Worm (Caenorhabditis elegans) whole organism, L2 larva: Measurements from ENCODE around the gene adh-5.

Source experiments
- C34F6.9 ChIP-seq: fragments of 150-350 bp; optimal IDR thresholded peaks from 2 replicates; lab custom pipeline; 2014; ENCODE audit warnings: missing biosample characterization, missing genetic modification characterization
- R02D3.7 ChIP-seq: fragments of 150-350 bp; optimal IDR thresholded peaks from 2 replicates; lab custom pipeline; 2014; ENCODE audit warnings: missing biosample characterization, missing genetic modification characterization
- Y55F3AM.14 ChIP-seq: fragments of 200-800 bp; sonication (Bioruptor generic); optimal IDR thresholded peaks from 2 replicates; lab custom pipeline; 2018; ENCODE audit warnings: mild to moderate bottlenecking, missing genetic modification characterization, missing compliant biosample characterization
- ZK546.5 ChIP-seq: sonication (generic microtip); optimal IDR thresholded peaks from 2 replicates; lab custom pipeline; 2017; ENCODE audit warnings: missing biosample characterization, missing genetic modification characterization
- alr-1 ChIP-seq: fragments of 150-350 bp; optimal IDR thresholded peaks from 2 replicates; lab custom pipeline; 2014; ENCODE audit warnings: missing biosample characterization, missing genetic modification characterization
- aly-2 ChIP-seq: fragments of 150-350 bp; optimal IDR thresholded peaks from 2 replicates; lab custom pipeline; 2014; ENCODE audit warnings: missing biosample characterization, missing genetic modification characterization
- ama-1 ChIP-seq: fragments of 150-350 bp; optimal IDR thresholded peaks from 2 replicates; lab custom pipeline; 2018; ENCODE audit warnings: inconsistent platforms
- blmp-1 ChIP-seq: sonication (generic microtip); optimal IDR thresholded peaks from 2 replicates; lab custom pipeline; 2017; ENCODE audit warnings: missing genetic modification characterization, mild to moderate bottlenecking, missing compliant biosample characterization, antibody characterized with exemption, moderate library complexity; ENCODE audit not compliant: insufficient read depth
- ceh-82 ChIP-seq: fragments of 150-350 bp; optimal IDR thresholded peaks from 2 replicates; lab custom pipeline; 2014; ENCODE audit warnings: missing biosample characterization, missing genetic modification characterization
- crh-2 ChIP-seq: sonication (generic microtip); optimal IDR thresholded peaks from 2 replicates; lab custom pipeline; 2017; ENCODE audit warnings: missing biosample characterization, missing genetic modification characterization
- dmd-4 ChIP-seq: sonication (generic microtip); optimal IDR thresholded peaks from 2 replicates; lab custom pipeline; 2017; ENCODE audit warnings: missing biosample characterization, missing genetic modification characterization
- egl-27 ChIP-seq: sonication (generic microtip); optimal IDR thresholded peaks from 3 replicates; lab custom pipeline; 2017; ENCODE audit warnings: missing biosample characterization, missing genetic modification reagents, missing genetic modification characterization
- elt-1 ChIP-seq: fragments of 150-350 bp; optimal IDR thresholded peaks from 2 replicates; lab custom pipeline; 2014; ENCODE audit warnings: missing biosample characterization, missing genetic modification characterization
- elt-3 ChIP-seq: sonication (generic microtip); optimal IDR thresholded peaks from 2 replicates; lab custom pipeline; 2017; ENCODE audit warnings: missing biosample characterization, missing genetic modification characterization
- fos-1 ChIP-seq: fragments of 150-350 bp; optimal IDR thresholded peaks from 2 replicates; lab custom pipeline; 2014; ENCODE audit warnings: missing biosample characterization, missing genetic modification characterization
- gmeb-1 ChIP-seq: fragments of 150-350 bp; optimal IDR thresholded peaks from 2 replicates; lab custom pipeline; 2014; ENCODE audit warnings: missing biosample characterization, missing genetic modification characterization
- lin-13 ChIP-seq: fragments of 150-350 bp; optimal IDR thresholded peaks from 2 replicates; lab custom pipeline; 2014; ENCODE audit warnings: missing biosample characterization, missing genetic modification reagents, missing genetic modification characterization
- lsy-2 ChIP-seq, 2 experiments: fragments of 150-350 bp in 1 of 2; sonication (generic microtip) in 1 of 2; optimal IDR thresholded peaks; 2 replicates each; lab custom pipeline; 2014 to 2017; ENCODE audit warnings: missing biosample characterization in 2 of 2, missing genetic modification characterization in 2 of 2
- mab-5 ChIP-seq: fragments of 150-350 bp; optimal IDR thresholded peaks from 2 replicates; lab custom pipeline; 2014; ENCODE audit warnings: missing biosample characterization, missing genetic modification characterization
- nhr-10 ChIP-seq: sonication (generic microtip); optimal IDR thresholded peaks from 2 replicates; lab custom pipeline; 2017; ENCODE audit warnings: missing biosample characterization, missing genetic modification characterization
- nhr-11 ChIP-seq: fragments of 150-350 bp; optimal IDR thresholded peaks from 2 replicates; lab custom pipeline; 2014; ENCODE audit warnings: missing biosample characterization, missing genetic modification characterization
- nhr-129 ChIP-seq: fragments of 150-350 bp; optimal IDR thresholded peaks from 2 replicates; lab custom pipeline; 2014; ENCODE audit warnings: missing biosample characterization, missing genetic modification characterization
- nhr-21 ChIP-seq: fragments of 150-350 bp; optimal IDR thresholded peaks from 2 replicates; lab custom pipeline; 2014; ENCODE audit warnings: missing biosample characterization, missing genetic modification characterization
- nhr-23 ChIP-seq: fragments of 150-350 bp; optimal IDR thresholded peaks from 2 replicates; lab custom pipeline; 2014; ENCODE audit warnings: missing biosample characterization, missing genetic modification reagents, missing genetic modification characterization
- nhr-25 ChIP-seq: fragments of 150-350 bp; sonication (generic microtip); optimal IDR thresholded peaks from 3 replicates; lab custom pipeline; 2014; ENCODE audit warnings: missing biosample characterization, missing genetic modification characterization
- nhr-6 ChIP-seq: fragments of 150-350 bp; optimal IDR thresholded peaks from 2 replicates; lab custom pipeline; 2014; ENCODE audit warnings: missing biosample characterization, missing genetic modification characterization
- nhr-77 ChIP-seq: fragments of 150-350 bp; optimal IDR thresholded peaks from 2 replicates; lab custom pipeline; 2014; ENCODE audit warnings: missing biosample characterization, missing genetic modification characterization
- sem-4 ChIP-seq: fragments of 150-350 bp; optimal IDR thresholded peaks from 2 replicates; lab custom pipeline; 2014; ENCODE audit warnings: missing biosample characterization, missing genetic modification reagents, missing genetic modification characterization
- sma-3 ChIP-seq: sonication (generic microtip); optimal IDR thresholded peaks from 2 replicates; lab custom pipeline; 2016; ENCODE audit warnings: missing genetic modification reagents, missing genetic modification characterization, missing compliant biosample characterization
- snpc-4 ChIP-seq: fragments of 150-350 bp; optimal IDR thresholded peaks from 2 replicates; lab custom pipeline; 2014; ENCODE audit warnings: missing biosample characterization, missing genetic modification characterization
- unc-55 ChIP-seq: fragments of 150-350 bp; sonication (generic microtip); optimal IDR thresholded peaks from 3 replicates; lab custom pipeline; 2014; ENCODE audit warnings: missing biosample characterization, missing genetic modification reagents, missing genetic modification characterization
- unc-62 ChIP-seq: fragments of 150-350 bp; optimal IDR thresholded peaks from 2 replicates; lab custom pipeline; 2014; ENCODE audit warnings: missing biosample characterization, missing genetic modification reagents, missing genetic modification characterization
- ztf-11 ChIP-seq: sonication (generic microtip); optimal IDR thresholded peaks from 2 replicates; lab custom pipeline; 2017; ENCODE audit warnings: missing biosample characterization, missing genetic modification characterization
- ztf-4 ChIP-seq: fragments of 150-350 bp; optimal IDR thresholded peaks from 2 replicates; lab custom pipeline; 2014; ENCODE audit warnings: missing biosample characterization, missing genetic modification characterization

adh-5 gene

DNA sequence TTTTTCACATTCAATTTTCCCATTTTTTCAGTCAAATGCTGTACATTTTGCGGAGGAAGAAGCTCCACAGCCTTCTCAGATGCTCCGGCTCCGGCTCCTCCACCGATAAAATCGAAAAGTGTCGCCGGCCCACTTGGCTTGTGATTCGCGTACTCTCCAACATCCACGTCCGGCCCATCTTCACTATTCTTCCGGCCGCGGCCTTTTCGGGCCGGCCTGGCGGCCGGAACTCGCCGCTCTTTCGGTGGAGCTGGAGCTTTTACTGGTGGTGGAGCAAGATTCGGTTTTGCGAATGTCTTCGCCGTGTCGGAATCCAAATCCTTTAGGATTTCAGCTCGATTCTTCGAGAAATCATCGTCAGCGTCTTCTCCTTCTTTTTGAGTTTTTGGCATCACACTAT is 31.0 kb downstream of the adh-5 start:
- TF ChIP-seq nhr-25 (tag; lab: Kevin White, UChicago) (no peak), nhr-23 (no peak), sem-4 (tag; lab: Kevin White, UChicago) (no peak), alr-1 (tag; lab: Kevin White, UChicago) (no peak), mab-5 (tag; lab: Kevin White, UChicago) (no peak)

DNA sequence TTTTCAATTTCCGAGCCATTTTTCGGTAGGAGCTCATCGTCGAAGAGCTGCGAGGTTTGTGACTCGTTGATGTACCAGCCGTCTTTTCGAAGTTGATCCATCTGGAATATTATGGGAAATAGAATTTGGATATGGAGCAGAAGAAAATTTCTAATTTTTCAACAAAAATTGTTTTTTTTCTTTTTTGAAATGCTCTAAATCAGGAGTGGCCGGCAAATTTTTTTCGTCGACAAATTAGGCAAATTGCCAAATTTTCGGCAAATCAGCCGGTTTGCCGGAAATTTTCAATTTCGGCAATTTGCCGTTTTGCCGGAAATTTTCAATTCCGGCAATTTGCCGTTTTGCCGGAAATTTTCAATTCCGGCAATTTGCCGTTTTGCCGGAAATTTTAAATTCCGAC is 33.6 kb downstream of the adh-5 start, which contains the start of gene Y50D4C.3:
Gene Y50D4C.3 (minus strand): TSS at position 101 of the 400 bp plus-strand sequence.
- TF ChIP-seq nhr-11 (tag; lab: Kevin White, UChicago), result no peak

DNA sequence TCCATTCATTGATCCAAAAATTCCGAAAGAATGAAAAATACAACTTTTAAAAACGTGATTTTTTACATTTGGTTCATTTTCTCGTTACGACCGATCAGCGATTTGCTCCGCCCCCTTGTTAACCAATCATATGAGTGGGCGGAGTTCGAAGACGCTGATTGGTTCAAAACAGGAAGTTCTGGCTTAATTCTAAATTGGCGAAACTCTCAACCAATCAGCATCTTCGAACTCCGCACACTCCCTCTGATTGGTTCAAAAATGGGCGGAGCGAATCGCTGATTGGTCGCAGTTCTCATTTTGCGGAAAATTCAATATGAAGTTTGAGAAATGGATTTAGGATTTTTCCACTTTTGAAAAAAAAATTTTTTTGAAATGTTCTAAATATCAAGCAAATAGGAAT is 34.3 kb downstream of the adh-5 start:
- no peak for TF ChIP-seq ZK546.5 (tag; lab: Kevin White, UChicago)
- no peak for TF ChIP-seq ztf-4
- no peak for TF ChIP-seq Y55F3AM.14 (GFP tag; lab: Kevin White, UChicago)
- TF ChIP-seq nhr-11 (tag; lab: Kevin White, UChicago), result no peak
- no peak for TF ChIP-seq snpc-4 (tag; lab: Kevin White, UChicago)
- TF ChIP-seq nhr-25 (tag; lab: Kevin White, UChicago), result no peak
- TF ChIP-seq blmp-1 (tag; lab: Kevin White, UChicago), result no peak

DNA sequence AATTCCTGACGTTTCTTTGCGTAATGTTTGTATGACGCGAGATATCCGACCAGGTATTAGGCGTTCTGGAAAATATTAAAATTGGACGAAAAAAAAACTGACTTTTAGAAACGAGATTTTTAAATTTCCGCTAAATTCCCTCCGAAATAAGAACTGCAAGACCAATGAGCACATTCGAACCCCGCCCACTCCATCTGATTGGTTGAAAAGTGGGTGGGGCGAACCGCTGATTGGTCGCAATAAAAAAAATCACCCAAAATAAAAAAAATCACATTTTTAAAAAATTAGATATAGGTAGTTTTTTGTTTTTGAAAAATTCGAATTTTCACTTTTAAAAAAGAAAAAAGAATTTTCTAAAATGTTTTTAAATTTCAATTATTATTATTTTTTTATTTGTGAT is 37.5 kb downstream of the adh-5 start:
- TF ChIP-seq sma-3 (GFP tag; lab: Kevin White, UChicago) (no peak), aly-2 (tag; lab: Kevin White, UChicago) (no peak), alr-1 (tag; lab: Kevin White, UChicago) (no peak), ceh-82 (no peak), ama-1 (lab: Kevin White, UChicago) (no peak)

DNA sequence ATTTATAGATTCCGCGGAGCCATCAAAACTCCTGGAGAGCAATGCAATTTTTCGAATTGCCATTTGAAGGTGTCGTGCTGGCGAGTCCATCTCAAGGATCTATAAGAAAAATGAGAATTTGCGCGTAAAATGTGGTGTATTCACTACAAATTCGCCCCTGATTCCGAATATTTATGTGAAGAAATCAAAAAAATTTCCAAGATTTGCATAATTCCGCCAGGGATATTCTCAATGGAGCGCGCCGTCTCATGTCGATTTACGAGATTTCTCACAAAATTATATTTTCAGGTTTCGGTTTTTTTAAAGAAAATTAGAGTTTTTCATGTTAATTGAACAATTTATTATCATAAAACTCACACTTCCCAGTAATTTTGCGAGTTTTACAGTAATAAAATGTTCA is 38.2 kb downstream of the adh-5 start, which contains the start of gene Y50D4C.6:
Gene Y50D4C.6 (minus strand): TSS at position 101 of the 400 bp plus-strand sequence.
- TF ChIP-seq dmd-4, result no peak
- no peak for TF ChIP-seq ama-1 (lab: Kevin White, UChicago)
- no peak for TF ChIP-seq R02D3.7
- TF ChIP-seq sem-4 (tag; lab: Kevin White, UChicago), result no peak
- TF ChIP-seq nhr-77 (tag; lab: Kevin White, UChicago), result no peak
- no peak for TF ChIP-seq elt-1
- TF ChIP-seq crh-2 (tag; lab: Kevin White, UChicago), result no peak

DNA sequence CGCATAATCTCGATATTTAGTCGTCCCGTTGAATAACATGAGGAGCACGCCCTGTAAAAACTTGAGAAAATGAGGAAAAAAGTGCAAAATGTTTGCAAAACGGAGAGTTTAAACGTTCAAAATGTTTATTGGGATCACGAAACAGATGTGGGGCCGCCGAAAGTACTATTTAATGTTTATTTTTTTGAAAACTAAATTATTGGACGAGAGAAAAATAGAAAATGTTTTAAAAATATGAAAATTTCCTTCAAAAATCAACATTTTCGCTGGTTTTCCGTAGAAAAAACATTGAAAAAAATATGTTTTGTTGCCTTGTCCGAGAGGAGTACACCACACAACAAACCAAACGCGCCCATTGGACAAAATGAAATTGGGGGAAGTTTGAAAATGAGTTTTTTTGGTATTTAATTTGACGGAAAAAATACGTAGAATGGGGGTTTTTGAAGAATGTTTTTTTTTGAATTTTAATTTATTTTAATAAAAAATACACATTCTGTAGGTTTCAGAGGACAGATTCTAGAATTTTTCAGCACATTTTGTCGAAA is 53.2 kb downstream of the adh-5 start, which contains the start of gene sqv-6:
Gene sqv-6 (minus strand): TSS at position 51 of the 545 bp plus-strand sequence.
- TF ChIP-seq ztf-11 (tag; lab: Kevin White, UChicago), result no peak
- no peak for TF ChIP-seq mab-5 (tag; lab: Kevin White, UChicago)
- peak; percentile 38 for TF ChIP-seq nhr-129 (tag; lab: Kevin White, UChicago)
- TF ChIP-seq snpc-4 (tag; lab: Kevin White, UChicago), result no peak
- TF ChIP-seq nhr-11 (tag; lab: Kevin White, UChicago), result no peak
- peak; percentile 35 for TF ChIP-seq nhr-25 (tag; lab: Kevin White, UChicago)
- TF ChIP-seq unc-62 (GFP tag; lab: Kevin White, UChicago), result no peak
- no peak for TF ChIP-seq ZK546.5 (tag; lab: Kevin White, UChicago)
- no peak for TF ChIP-seq nhr-6 (tag; lab: Kevin White, UChicago)
- TF ChIP-seq elt-3, result no peak
- TF ChIP-seq lin-13 (GFP tag; lab: Kevin White, UChicago), result peak; percentile 36
- no peak for TF ChIP-seq nhr-10 (tag; lab: Kevin White, UChicago)
- TF ChIP-seq unc-55 (GFP tag; lab: Kevin White, UChicago), result peak; percentile 87
- peak; percentile 33 for TF ChIP-seq crh-2 (tag; lab: Kevin White, UChicago)
- no peak for TF ChIP-seq nhr-21 (tag; lab: Kevin White, UChicago)
- no peak for TF ChIP-seq ama-1 (lab: Kevin White, UChicago)
- no peak for TF ChIP-seq nhr-77 (tag; lab: Kevin White, UChicago)
- peak; percentile 60 for TF ChIP-seq C34F6.9 (tag; lab: Kevin White, UChicago)
- TF ChIP-seq fos-1 (tag; lab: Kevin White, UChicago), result no peak
- TF ChIP-seq gmeb-1, result peak; percentile 86
- no peak for TF ChIP-seq blmp-1 (tag; lab: Kevin White, UChicago)
- TF ChIP-seq lsy-2 (tag; optimal IDR thresholded peaks at IDR 0.05; lab: Kevin White, UChicago), result peak in 1 of 2 experiments; percentile 70
- no peak for TF ChIP-seq egl-27
